Fruit fly (Drosophila melanogaster) whole organism, adult: ENCODE measurements around the gene X11Lbeta.

Experiments used
- CG1620 ChIP-seq: fragments of 200-800 bp; sonication (Bioruptor generic); optimal IDR thresholded peaks from 2 replicates; lab custom pipeline; 2016; ENCODE audit warnings: missing biosample characterization, missing genetic modification characterization
- bab1 ChIP-seq: fragments of 200-800 bp; sonication (Bioruptor generic); optimal IDR thresholded peaks from 3 replicates; lab custom pipeline; 2019; ENCODE audit warnings: missing biosample characterization, mild to moderate bottlenecking, missing genetic modification characterization, moderate library complexity

dm6 chrX:10731357-10731756, 103.8 kb downstream of the X11Lbeta start:
- no peak for TF ChIP-seq bab1 (GFP tag; lab: Kevin White, UChicago)
- no peak for TF ChIP-seq CG1620 (GFP tag; lab: Kevin White, UChicago)
